Worm (Caenorhabditis elegans): ENCODE results near the gene idpp-16.

ce11 chrV:11606424-11606823 is at the start of gene idpp-16:
- TF ChIP-seq pha-4 (tag; optimal IDR thresholded peaks at IDR 0.05) = peak; percentile 74
- no peak for TF ChIP-seq ztf-11 (tag; optimal IDR thresholded peaks at IDR 0.05)
- no peak for TF ChIP-seq ceh-28 (tag; optimal IDR thresholded peaks at IDR 0.05)
- TF ChIP-seq nhr-77 (tag; optimal IDR thresholded peaks at IDR 0.05) = no peak
- TF ChIP-seq fos-1 (tag; optimal IDR thresholded peaks at IDR 0.05) = no peak
- no peak for TF ChIP-seq nhr-11 (tag; optimal IDR thresholded peaks at IDR 0.05)
- TF ChIP-seq elt-2 (tag; optimal IDR thresholded peaks at IDR 0.05) = no peak
- no peak for TF ChIP-seq ceh-16 (tag; optimal IDR thresholded peaks at IDR 0.05)
